Worm (Caenorhabditis elegans): Measurements from ENCODE around the gene mrps-18C.

DNA sequence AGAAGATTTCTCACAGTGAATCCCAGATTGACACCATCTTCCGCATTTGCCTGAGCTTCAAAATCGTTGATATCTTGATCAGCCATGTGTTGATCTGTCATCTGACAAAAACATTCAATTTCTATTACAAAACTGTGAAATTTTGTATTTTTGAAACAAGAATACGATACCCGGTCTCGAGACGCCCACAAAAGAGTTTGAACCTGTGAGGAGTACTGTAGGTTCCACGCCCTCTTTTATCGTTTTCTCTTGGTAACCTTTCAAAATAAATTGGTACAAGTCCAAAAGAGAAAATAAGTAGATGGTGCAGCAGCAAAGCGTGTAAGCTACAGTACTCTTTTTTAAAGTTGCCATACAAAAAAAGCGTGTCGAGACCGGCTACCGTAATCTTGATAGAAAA lies 25.4 kb upstream of the mrps-18C start, which contains the start of gene F26F4.12:
- TF ChIP-seq ama-1 (optimal IDR thresholded peaks at IDR 0.05) (no peak), tra-4 (tag; optimal IDR thresholded peaks at IDR 0.05) (no peak), ceh-36 (tag; optimal IDR thresholded peaks at IDR 0.05) (no peak)

Measured in whole organism, early embryonic.